Worm (Caenorhabditis elegans) whole organism, L1 larva: Measurements from ENCODE around the gene T22D1.18.

ENCODE experiments used
- C04F5.9 ChIP-seq: sonication (generic microtip); optimal IDR thresholded peaks from 2 replicates; lab custom pipeline; 2016; ENCODE audit warnings: missing genetic modification characterization, missing compliant biosample characterization
- C16A3.4 ChIP-seq: fragments of 150-350 bp; optimal IDR thresholded peaks from 2 replicates; lab custom pipeline; 2014; ENCODE audit warnings: missing biosample characterization, missing genetic modification characterization
- C34B4.2 ChIP-seq: sonication (generic microtip); optimal IDR thresholded peaks from 2 replicates; lab custom pipeline; 2017; ENCODE audit warnings: mild to moderate bottlenecking, missing genetic modification characterization, missing compliant biosample characterization
- F16B12.6 ChIP-seq: fragments of 150-350 bp; optimal IDR thresholded peaks from 2 replicates; lab custom pipeline; 2014; ENCODE audit warnings: missing biosample characterization, missing genetic modification characterization
- alr-1 ChIP-seq: fragments of 200-800 bp; sonication (Bioruptor generic); optimal IDR thresholded peaks from 2 replicates; lab custom pipeline; 2018; ENCODE audit warnings: borderline replicate concordance, mild to moderate bottlenecking, missing genetic modification characterization, missing compliant biosample characterization
- aly-2 ChIP-seq: fragments of 150-350 bp; optimal IDR thresholded peaks from 2 replicates; lab custom pipeline; 2014; ENCODE audit warnings: missing biosample characterization, missing genetic modification characterization
- ama-1 ChIP-seq: fragments of 150-350 bp; optimal IDR thresholded peaks from 2 replicates; lab custom pipeline; 2014
- ceh-90 ChIP-seq: sonication (generic microtip); optimal IDR thresholded peaks from 2 replicates; lab custom pipeline; 2016; ENCODE audit warnings: missing genetic modification characterization, missing compliant biosample characterization
- ces-1 ChIP-seq: fragments of 150-350 bp; optimal IDR thresholded peaks from 2 replicates; lab custom pipeline; 2014; ENCODE audit warnings: missing biosample characterization, missing genetic modification reagents, missing genetic modification characterization
- efl-3 ChIP-seq: fragments of 200-800 bp; sonication (Bioruptor generic); optimal IDR thresholded peaks from 2 replicates; lab custom pipeline; 2018; ENCODE audit warnings: mild to moderate bottlenecking, missing genetic modification characterization, missing compliant biosample characterization
- egl-13 ChIP-seq: sonication (generic microtip); optimal IDR thresholded peaks from 2 replicates; lab custom pipeline; 2016; ENCODE audit warnings: missing genotype, missing genetic modification reagents, missing genetic modification characterization, missing compliant biosample characterization
- ets-5 ChIP-seq: fragments of 200-800 bp; sonication (Bioruptor generic); IDR thresholded peaks from 2 replicates; pipeline ENCODE4 v1.3.6; 2022; ENCODE audit warnings: missing genetic modification characterization, missing compliant biosample characterization
- grh-1 ChIP-seq: fragments of 200-800 bp; sonication (Bioruptor generic); IDR thresholded peaks from 2 replicates; pipeline ENCODE4 v1.3.6; 2022; ENCODE audit warnings: missing genetic modification reagents, missing genetic modification characterization, missing compliant biosample characterization
- hlh-17 ChIP-seq: fragments of 200-800 bp; sonication (Bioruptor generic); optimal IDR thresholded peaks from 2 replicates; lab custom pipeline; 2018; ENCODE audit warnings: missing genetic modification characterization, mild to moderate bottlenecking, missing compliant biosample characterization, moderate library complexity, borderline replicate concordance
- hlh-4 ChIP-seq: sonication (generic microtip); optimal IDR thresholded peaks from 2 replicates; lab custom pipeline; 2016; ENCODE audit warnings: mild to moderate bottlenecking, missing genetic modification characterization, missing compliant biosample characterization
- irx-1 ChIP-seq: sonication (generic microtip); optimal IDR thresholded peaks from 2 replicates; lab custom pipeline; 2016; ENCODE audit warnings: missing genetic modification characterization, missing compliant biosample characterization
- lin-13 ChIP-seq: fragments of 150-350 bp; optimal IDR thresholded peaks from 2 replicates; lab custom pipeline; 2014; ENCODE audit warnings: missing biosample characterization, missing genetic modification reagents, missing genetic modification characterization
- lin-35 ChIP-seq, 2 experiments: fragments of 150-350 bp; optimal IDR thresholded peaks; 2 replicates each; lab custom pipeline; 2014; ENCODE audit warnings: missing biosample characterization in 2 of 2, missing genetic modification characterization in 2 of 2, missing genetic modification reagents in 2 of 2
- lin-39 ChIP-seq: fragments of 150-350 bp; optimal IDR thresholded peaks from 2 replicates; lab custom pipeline; 2014; ENCODE audit warnings: missing biosample characterization, missing genetic modification reagents, missing genetic modification characterization
- lir-3 ChIP-seq: sonication (generic microtip); optimal IDR thresholded peaks from 2 replicates; lab custom pipeline; 2016; ENCODE audit warnings: mild to moderate bottlenecking, missing genetic modification characterization, moderate library complexity, missing compliant biosample characterization; ENCODE audit not compliant: poor library complexity
- mab-9 ChIP-seq: fragments of 200-800 bp; sonication (Bioruptor generic); IDR thresholded peaks from 2 replicates; pipeline ENCODE4 v1.3.6; 2022; ENCODE audit warnings: missing genetic modification reagents, missing genetic modification characterization, missing compliant biosample characterization
- mdl-1 ChIP-seq, 2 experiments: fragments of 150-350 bp; optimal IDR thresholded peaks; 2 replicates each; lab custom pipeline; 2014 to 2017; ENCODE audit warnings: missing biosample characterization in 2 of 2, missing genetic modification characterization in 2 of 2, inconsistent platforms in 1 of 2
- mef-2 ChIP-seq: fragments of 150-350 bp; optimal IDR thresholded peaks from 2 replicates; lab custom pipeline; 2014; ENCODE audit warnings: missing biosample characterization, missing genetic modification characterization
- mep-1 ChIP-seq: fragments of 150-350 bp; optimal IDR thresholded peaks from 2 replicates; lab custom pipeline; 2014; ENCODE audit warnings: missing biosample characterization, missing genetic modification characterization
- nhr-11 ChIP-seq: fragments of 150-350 bp; optimal IDR thresholded peaks from 2 replicates; lab custom pipeline; 2014; ENCODE audit warnings: missing biosample characterization, missing genetic modification characterization
- nhr-19 ChIP-seq: fragments of 200-800 bp; sonication (Bioruptor generic); conservative IDR thresholded peaks from 2 replicates; pipeline ENCODE4 v1.3.6; 2022; ENCODE audit warnings: missing genetic modification characterization, missing compliant biosample characterization
- nhr-237 ChIP-seq: fragments of 150-350 bp; optimal IDR thresholded peaks from 2 replicates; lab custom pipeline; 2014; ENCODE audit warnings: missing biosample characterization, missing genetic modification characterization
- nhr-71 ChIP-seq: sonication (generic microtip); optimal IDR thresholded peaks from 2 replicates; lab custom pipeline; 2016; ENCODE audit warnings: mild to moderate bottlenecking, missing genetic modification characterization, moderate library complexity, missing compliant biosample characterization
- nhr-76 ChIP-seq: sonication (generic microtip); optimal IDR thresholded peaks from 2 replicates; lab custom pipeline; 2017; ENCODE audit warnings: missing biosample characterization, missing genetic modification characterization
- nhr-77 ChIP-seq: fragments of 150-350 bp; optimal IDR thresholded peaks from 2 replicates; lab custom pipeline; 2014; ENCODE audit warnings: missing biosample characterization, missing genetic modification characterization
- nhr-85 ChIP-seq: sonication (generic microtip); peaks from one replicate; lab custom pipeline; 2016; ENCODE audit warnings: missing genetic modification characterization, inconsistent platforms, missing compliant biosample characterization
- pag-3 ChIP-seq: sonication (generic microtip); optimal IDR thresholded peaks from 2 replicates; lab custom pipeline; 2017; ENCODE audit warnings: missing genetic modification characterization, mild to moderate bottlenecking, missing compliant biosample characterization, antibody characterized with exemption, borderline replicate concordance; ENCODE audit not compliant: insufficient read depth
- pax-3 ChIP-seq: fragments of 200-800 bp; sonication (Bioruptor generic); optimal IDR thresholded peaks from 2 replicates; lab custom pipeline; 2018; ENCODE audit warnings: mild to moderate bottlenecking, missing genetic modification characterization, moderate library complexity, missing compliant biosample characterization
- rnt-1 ChIP-seq: sonication (generic microtip); optimal IDR thresholded peaks from 2 replicates; lab custom pipeline; 2016; ENCODE audit warnings: mild to moderate bottlenecking, missing genetic modification characterization, moderate library complexity, missing compliant biosample characterization
- snpc-4 ChIP-seq: fragments of 150-350 bp; optimal IDR thresholded peaks from 2 replicates; lab custom pipeline; 2014; ENCODE audit warnings: missing biosample characterization, missing genetic modification characterization
- snu-23 ChIP-seq: sonication (generic microtip); optimal IDR thresholded peaks from 2 replicates; lab custom pipeline; 2016; ENCODE audit warnings: missing genetic modification characterization, missing compliant biosample characterization
- sox-4 ChIP-seq: sonication (generic microtip); optimal IDR thresholded peaks from 2 replicates; lab custom pipeline; 2016; ENCODE audit warnings: missing genetic modification characterization, missing compliant biosample characterization
- swsn-7 ChIP-seq: sonication (generic microtip); optimal IDR thresholded peaks from 2 replicates; lab custom pipeline; 2016; ENCODE audit warnings: missing genetic modification characterization, missing compliant biosample characterization
- tlp-1 ChIP-seq: fragments of 150-350 bp; optimal IDR thresholded peaks from 2 replicates; lab custom pipeline; 2014; ENCODE audit warnings: missing biosample characterization, missing genetic modification characterization
- unc-130 ChIP-seq: fragments of 150-350 bp; optimal IDR thresholded peaks from 2 replicates; lab custom pipeline; 2017; ENCODE audit warnings: missing biosample characterization, missing genetic modification characterization, inconsistent platforms
- unc-30 ChIP-seq: sonication (generic microtip); optimal IDR thresholded peaks from 2 replicates; lab custom pipeline; 2017; ENCODE audit warnings: missing biosample characterization, missing genetic modification characterization
- unc-62 ChIP-seq: fragments of 150-350 bp; optimal IDR thresholded peaks from 2 replicates; lab custom pipeline; 2014; ENCODE audit warnings: missing biosample characterization, missing genetic modification reagents, missing genetic modification characterization
- unc-86 ChIP-seq: sonication (generic microtip); optimal IDR thresholded peaks from 2 replicates; lab custom pipeline; 2016; ENCODE audit warnings: missing genetic modification characterization, missing compliant biosample characterization
- unc-98 ChIP-seq: fragments of 200-800 bp; sonication (Bioruptor generic); IDR thresholded peaks from 2 replicates; pipeline ENCODE4 v1.3.6; 2022; ENCODE audit warnings: missing genetic modification characterization, missing compliant biosample characterization
- xbp-1 ChIP-seq: sonication (generic microtip); optimal IDR thresholded peaks from 2 replicates; lab custom pipeline; 2016; ENCODE audit warnings: missing genetic modification characterization, missing compliant biosample characterization
- zag-1 ChIP-seq: fragments of 150-350 bp; optimal IDR thresholded peaks from 2 replicates; lab custom pipeline; 2014; ENCODE audit warnings: missing biosample characterization, missing genetic modification characterization
- ztf-11 ChIP-seq, 2 experiments: sonication (generic microtip); optimal IDR thresholded peaks; 2 replicates each; lab custom pipeline; 2016 to 2017; ENCODE audit warnings: missing genetic modification characterization in 2 of 2, missing biosample characterization in 1 of 2, missing compliant biosample characterization in 1 of 2
- ztf-4 ChIP-seq: fragments of 150-350 bp; optimal IDR thresholded peaks from 2 replicates; lab custom pipeline; 2014; ENCODE audit warnings: missing biosample characterization, missing genetic modification characterization

T22D1.18 gene

ce11 chrIV:6881183-6881582, 38.8 kb downstream of the T22D1.18 start (continued):
- TF ChIP-seq unc-98 (GFP tag; lab: Robert Waterston, UW) = no peak
- TF ChIP-seq hlh-4 (tag; lab: Kevin White, UChicago) = no peak
- peak; percentile 88 for TF ChIP-seq nhr-71
- TF ChIP-seq unc-62 (GFP tag; lab: Kevin White, UChicago) = no peak
- TF ChIP-seq ceh-90 (tag; lab: Kevin White, UChicago) = no peak
- no peak for TF ChIP-seq unc-130 (tag; lab: Kevin White, UChicago)
- TF ChIP-seq C04F5.9 (tag; lab: Kevin White, UChicago) = no peak
- no peak for TF ChIP-seq F16B12.6 (tag; lab: Kevin White, UChicago)
- TF ChIP-seq lin-39 = no peak
- TF ChIP-seq lin-35 (GFP tag; optimal IDR thresholded peaks at IDR 0.05; lab: Kevin White, UChicago) = peak in 1 of 2 experiments; percentile 27
- no peak for TF ChIP-seq grh-1
- no peak for TF ChIP-seq ama-1 (lab: Kevin White, UChicago)
- TF ChIP-seq rnt-1 = peak; percentile 75
- TF ChIP-seq xbp-1 (tag; lab: Kevin White, UChicago) = peak; percentile 35
- TF ChIP-seq nhr-237 (tag; lab: Kevin White, UChicago) = no peak
- TF ChIP-seq pag-3 (tag; lab: Kevin White, UChicago) = no peak
- no peak for TF ChIP-seq tlp-1 (tag; lab: Kevin White, UChicago)
- peak; percentile 21 for TF ChIP-seq mef-2
- no peak for TF ChIP-seq hlh-17 (GFP tag; lab: Kevin White, UChicago)
- TF ChIP-seq swsn-7 = peak; percentile 60
- TF ChIP-seq aly-2 = no peak
- TF ChIP-seq nhr-76 = no peak
- no peak for TF ChIP-seq lin-13
- TF ChIP-seq nhr-77 (tag; lab: Kevin White, UChicago) = peak; percentile 54
- peak; percentile 56 for TF ChIP-seq sox-4 (tag; lab: Kevin White, UChicago)
- TF ChIP-seq egl-13 (tag; lab: Kevin White, UChicago) = peak; percentile 28
- TF ChIP-seq ztf-11 (tag; optimal IDR thresholded peaks at IDR 0.05; lab: Kevin White, UChicago) = no peak
- TF ChIP-seq lir-3 (tag; lab: Kevin White, UChicago) = peak; percentile 4
- TF ChIP-seq ets-5 (GFP tag; lab: Robert Waterston, UW) = no peak
- TF ChIP-seq mab-9 (GFP tag; lab: Robert Waterston, UW) = 0 out of 2 replicates have a peak, but pooled peaks have one; percentile 17
- TF ChIP-seq unc-86 (tag; lab: Kevin White, UChicago) = peak; percentile 52
- TF ChIP-seq efl-3 = no peak
- TF ChIP-seq snu-23 (GFP tag; lab: Kevin White, UChicago) = peak; percentile 71
- peak in 1 of 2 experiments; percentile 52 for TF ChIP-seq mdl-1 (tag; optimal IDR thresholded peaks at IDR 0.05; lab: Kevin White, UChicago)
- TF ChIP-seq ces-1 = no peak
- TF ChIP-seq snpc-4 (tag; lab: Kevin White, UChicago) = no peak
- peak; percentile 83 for TF ChIP-seq nhr-19
- TF ChIP-seq alr-1 (tag; lab: Kevin White, UChicago) = no peak
- TF ChIP-seq nhr-85 (tag; lab: Kevin White, UChicago) = no peak
- TF ChIP-seq mep-1 (tag; lab: Kevin White, UChicago) = peak; percentile 50
- TF ChIP-seq irx-1 (tag; lab: Kevin White, UChicago) = peak; percentile 39
- no peak for TF ChIP-seq zag-1 (tag; lab: Kevin White, UChicago)
- TF ChIP-seq C34B4.2 (tag; lab: Kevin White, UChicago) = no peak
- TF ChIP-seq C16A3.4 (tag; lab: Kevin White, UChicago) = no peak
- TF ChIP-seq ztf-4 (tag; lab: Kevin White, UChicago) = peak; percentile 51
- TF ChIP-seq unc-30 (tag; lab: Kevin White, UChicago) = no peak
- no peak for TF ChIP-seq pax-3 (tag; lab: Kevin White, UChicago)
- peak; percentile 16 for TF ChIP-seq nhr-11
